Worm (Caenorhabditis elegans) whole organism, L3 larva: ENCODE data around the gene F52H2.15.

Experiments used
- aly-2 ChIP-seq: fragments of 150-350 bp; optimal IDR thresholded peaks from 2 replicates; lab custom pipeline; 2014; ENCODE audit warnings: missing biosample characterization, missing genetic modification characterization
- ama-1 ChIP-seq: fragments of 150-350 bp; optimal IDR thresholded peaks from 2 replicates; lab custom pipeline; 2018
- ceh-16 ChIP-seq: sonication (generic microtip); optimal IDR thresholded peaks from 2 replicates; lab custom pipeline; 2017; ENCODE audit warnings: missing biosample characterization, missing genetic modification characterization
- ceh-28 ChIP-seq: fragments of 150-350 bp; optimal IDR thresholded peaks from 2 replicates; lab custom pipeline; 2014; ENCODE audit warnings: missing biosample characterization, missing genetic modification reagents, missing genetic modification characterization
- ceh-82 ChIP-seq: fragments of 150-350 bp; optimal IDR thresholded peaks from 2 replicates; lab custom pipeline; 2014; ENCODE audit warnings: missing biosample characterization, missing genetic modification characterization
- daf-12 ChIP-seq: fragments of 150-350 bp; optimal IDR thresholded peaks from 2 replicates; lab custom pipeline; 2014; ENCODE audit warnings: missing biosample characterization, missing genetic modification reagents, missing genetic modification characterization
- egl-27 ChIP-seq: sonication (generic microtip); optimal IDR thresholded peaks from 4 replicates; lab custom pipeline; 2017; ENCODE audit warnings: missing biosample characterization, missing genetic modification reagents, missing genetic modification characterization
- egl-5 ChIP-seq: fragments of 150-350 bp; optimal IDR thresholded peaks from 2 replicates; lab custom pipeline; 2017; ENCODE audit warnings: missing biosample characterization, missing genetic modification reagents, missing genetic modification characterization, inconsistent platforms
- elt-1 ChIP-seq: fragments of 150-350 bp; optimal IDR thresholded peaks from 2 replicates; lab custom pipeline; 2014; ENCODE audit warnings: missing biosample characterization, missing genetic modification characterization
- elt-3 ChIP-seq, 3 experiments: fragments of 150-350 bp in 1 of 3; sonication (generic microtip) in 2 of 3; optimal IDR thresholded peaks; 2 replicates in 2 of 3; 4 replicates in 1 of 3; lab custom pipeline; 2014 to 2017; ENCODE audit warnings: missing biosample characterization in 3 of 3, missing genetic modification characterization in 3 of 3
- eor-1 ChIP-seq, 2 experiments: fragments of 150-350 bp; optimal IDR thresholded peaks; 2 replicates each; lab custom pipeline; 2014 to 2018; ENCODE audit warnings: missing biosample characterization in 2 of 2, missing genetic modification characterization in 2 of 2
- fkh-10 ChIP-seq: sonication (generic microtip); optimal IDR thresholded peaks from 2 replicates; lab custom pipeline; 2017; ENCODE audit warnings: missing biosample characterization, missing genetic modification reagents, missing genetic modification characterization
- fkh-2 ChIP-seq: fragments of 150-350 bp; optimal IDR thresholded peaks from 2 replicates; lab custom pipeline; 2014; ENCODE audit warnings: missing biosample characterization, missing genetic modification reagents, missing genetic modification characterization
- hmg-11 ChIP-seq: sonication (generic microtip); optimal IDR thresholded peaks from 2 replicates; lab custom pipeline; 2016; ENCODE audit warnings: missing genetic modification characterization, missing compliant biosample characterization
- jun-1 ChIP-seq: fragments of 150-350 bp; optimal IDR thresholded peaks from 2 replicates; lab custom pipeline; 2014; ENCODE audit warnings: missing biosample characterization, missing genetic modification reagents, missing genetic modification characterization
- lin-15B ChIP-seq: fragments of 150-350 bp; optimal IDR thresholded peaks from 2 replicates; lab custom pipeline; 2014; ENCODE audit warnings: missing biosample characterization, missing genetic modification characterization
- lin-39 ChIP-seq: fragments of 150-350 bp; optimal IDR thresholded peaks from 2 replicates; lab custom pipeline; 2018; ENCODE audit warnings: missing biosample characterization, missing genetic modification reagents, missing genetic modification characterization
- lsy-12 ChIP-seq: sonication (generic microtip); optimal IDR thresholded peaks from 2 replicates; lab custom pipeline; 2016; ENCODE audit warnings: mild to moderate bottlenecking, missing genetic modification characterization, missing compliant biosample characterization
- mdl-1 ChIP-seq: fragments of 150-350 bp; optimal IDR thresholded peaks from 2 replicates; lab custom pipeline; 2014; ENCODE audit warnings: missing biosample characterization, missing genetic modification characterization
- nfya-1 ChIP-seq: sonication (generic microtip); optimal IDR thresholded peaks from 2 replicates; lab custom pipeline; 2017; ENCODE audit warnings: missing genetic modification characterization, mild to moderate bottlenecking, missing compliant biosample characterization, antibody characterized with exemption, moderate library complexity; ENCODE audit not compliant: insufficient read depth
- nhr-11 ChIP-seq: fragments of 150-350 bp; optimal IDR thresholded peaks from 2 replicates; lab custom pipeline; 2014; ENCODE audit warnings: missing biosample characterization, missing genetic modification characterization
- nhr-23 ChIP-seq: fragments of 150-350 bp; optimal IDR thresholded peaks from 2 replicates; lab custom pipeline; 2014; ENCODE audit warnings: missing biosample characterization, missing genetic modification reagents, missing genetic modification characterization
- nhr-237 ChIP-seq: fragments of 150-350 bp; optimal IDR thresholded peaks from 2 replicates; lab custom pipeline; 2014; ENCODE audit warnings: missing biosample characterization, missing genetic modification characterization
- nhr-25 ChIP-seq: sonication (generic microtip); optimal IDR thresholded peaks from 2 replicates; lab custom pipeline; 2017; ENCODE audit warnings: missing biosample characterization, missing genetic modification characterization
- nhr-67 ChIP-seq: fragments of 150-350 bp; optimal IDR thresholded peaks from 2 replicates; lab custom pipeline; 2014; ENCODE audit warnings: missing biosample characterization, missing genetic modification characterization
- nhr-76 ChIP-seq: fragments of 150-350 bp; sonication (generic microtip); optimal IDR thresholded peaks from 5 replicates; lab custom pipeline; 2014; ENCODE audit warnings: missing biosample characterization, missing genetic modification characterization
- nhr-77 ChIP-seq: fragments of 150-350 bp; optimal IDR thresholded peaks from 2 replicates; lab custom pipeline; 2014; ENCODE audit warnings: missing biosample characterization, missing genetic modification characterization
- pqm-1 ChIP-seq: fragments of 150-350 bp; optimal IDR thresholded peaks from 2 replicates; lab custom pipeline; 2017; ENCODE audit warnings: missing biosample characterization, missing genetic modification characterization, inconsistent platforms
- sea-2 ChIP-seq: fragments of 150-350 bp; sonication (generic microtip); optimal IDR thresholded peaks from 4 replicates; lab custom pipeline; 2014; ENCODE audit warnings: missing biosample characterization, missing genetic modification reagents, missing genetic modification characterization
- snpc-4 ChIP-seq: fragments of 150-350 bp; optimal IDR thresholded peaks from 2 replicates; lab custom pipeline; 2014; ENCODE audit warnings: missing biosample characterization, missing genetic modification characterization
- unc-39 ChIP-seq: sonication (generic microtip); optimal IDR thresholded peaks from 4 replicates; lab custom pipeline; 2017; ENCODE audit warnings: missing biosample characterization, missing genetic modification characterization
- zag-1 ChIP-seq: fragments of 150-350 bp; optimal IDR thresholded peaks from 2 replicates; lab custom pipeline; 2014; ENCODE audit warnings: missing biosample characterization, missing genetic modification characterization
- ztf-11 ChIP-seq: fragments of 150-350 bp; optimal IDR thresholded peaks from 2 replicates; lab custom pipeline; 2014; ENCODE audit warnings: missing biosample characterization, missing genetic modification characterization

The F52H2.15 gene

ce11 chrX:2613077-2613476 is 47.9 kb downstream of the F52H2.15 start (continued):
- TF ChIP-seq ceh-16 (tag; lab: Kevin White, UChicago) (peak; percentile 17), nhr-67 (tag; lab: Kevin White, UChicago) (no peak), jun-1 (tag; lab: Kevin White, UChicago) (peak; percentile 37), nhr-237 (tag; lab: Kevin White, UChicago) (no peak), elt-1 (peak; percentile 26), fkh-2 (tag; lab: Kevin White, UChicago) (no peak), aly-2 (tag; lab: Kevin White, UChicago) (no peak), ceh-82 (tag; lab: Kevin White, UChicago) (peak; percentile 17), eor-1 (tag; optimal IDR thresholded peaks at IDR 0.05; lab: Kevin White, UChicago) (no peak), lin-15B (tag; lab: Kevin White, UChicago) (no peak), nhr-25 (tag; lab: Kevin White, UChicago) (peak; percentile 33), lin-39 (tag; lab: Kevin White, UChicago) (peak; percentile 73), nhr-23 (tag; lab: Kevin White, UChicago) (peak; percentile 65), egl-27 (tag; lab: Kevin White, UChicago) (no peak), fkh-10 (GFP tag; lab: Kevin White, UChicago) (no peak)

DNA sequence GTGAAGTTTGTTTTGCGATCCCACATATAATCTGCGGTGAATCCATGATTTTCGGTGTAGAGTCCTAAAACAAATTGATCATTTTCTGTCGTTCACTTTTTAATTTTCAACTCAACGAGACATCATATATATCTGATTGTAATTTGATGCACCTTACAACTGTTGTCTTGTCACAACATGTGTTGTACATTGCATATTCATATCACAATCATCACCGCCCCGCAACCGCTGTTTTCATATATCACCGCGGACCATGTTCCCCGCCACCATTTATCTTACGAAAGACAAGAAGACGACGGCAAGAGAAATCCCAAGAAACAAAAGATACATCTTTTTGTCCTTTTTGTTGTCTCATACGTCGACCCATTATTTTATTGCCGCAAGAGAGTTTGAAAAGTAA is 49.0 kb downstream of the F52H2.15 start:
- no peak for TF ChIP-seq nhr-77 (tag; lab: Kevin White, UChicago)
- no peak for TF ChIP-seq nhr-76 (tag; lab: Kevin White, UChicago)
- TF ChIP-seq ceh-28 (tag; lab: Kevin White, UChicago), result no peak
- TF ChIP-seq sea-2, result no peak
- no peak for TF ChIP-seq zag-1 (tag; lab: Kevin White, UChicago)
- TF ChIP-seq hmg-11, result no peak
- no peak for TF ChIP-seq nfya-1 (tag; lab: Kevin White, UChicago)
- no peak for TF ChIP-seq unc-39 (tag; lab: Kevin White, UChicago)

DNA sequence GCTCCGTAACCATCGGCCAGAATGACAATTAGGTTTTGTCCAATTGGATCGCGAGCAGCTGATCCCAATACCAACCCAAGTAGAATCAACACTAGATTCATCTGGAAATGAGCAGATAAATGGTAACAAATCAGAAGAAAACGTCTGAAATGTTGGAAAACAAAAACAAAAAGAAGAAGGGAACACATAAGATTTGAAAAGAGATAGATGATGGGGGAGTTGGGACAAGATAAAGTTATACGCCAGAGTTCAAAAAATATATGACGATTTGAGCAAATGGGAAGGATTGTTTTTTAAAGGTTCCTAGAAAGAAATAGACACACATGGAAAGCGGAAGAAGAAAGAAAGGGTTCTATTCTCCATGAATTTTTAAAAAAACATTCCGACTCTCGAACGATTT is 50.5 kb downstream of the F52H2.15 start, which contains the start of gene T03G6.3:
TSS of gene T03G6.3 (minus strand) at position 101 of the 400 bp plus-strand sequence.
- no peak for TF ChIP-seq elt-3 (tag; optimal IDR thresholded peaks at IDR 0.05; lab: Kevin White, UChicago)
- no peak for TF ChIP-seq lsy-12 (tag; lab: Kevin White, UChicago)
- no peak for TF ChIP-seq daf-12 (tag; lab: Kevin White, UChicago)
- no peak for TF ChIP-seq elt-1
- no peak for TF ChIP-seq egl-5 (tag; lab: Kevin White, UChicago)
- TF ChIP-seq nhr-23 (tag; lab: Kevin White, UChicago), result no peak
- no peak for TF ChIP-seq pqm-1 (tag; lab: Kevin White, UChicago)
- no peak for TF ChIP-seq nhr-25 (tag; lab: Kevin White, UChicago)
- TF ChIP-seq nhr-11, result no peak
- no peak for TF ChIP-seq nhr-67 (tag; lab: Kevin White, UChicago)
- no peak for TF ChIP-seq aly-2 (tag; lab: Kevin White, UChicago)
- TF ChIP-seq mdl-1 (tag; lab: Kevin White, UChicago), result no peak
- no peak for TF ChIP-seq sea-2
- no peak for TF ChIP-seq ama-1 (lab: Kevin White, UChicago)
- no peak for TF ChIP-seq ztf-11 (tag; lab: Kevin White, UChicago)
- TF ChIP-seq snpc-4 (tag; lab: Kevin White, UChicago), result no peak
